Worm (Caenorhabditis elegans): ENCODE results near the gene exl-1.
A peak's percentile ranks its signal among the peaks of the same experiment; 100 is the strongest.

DNA sequence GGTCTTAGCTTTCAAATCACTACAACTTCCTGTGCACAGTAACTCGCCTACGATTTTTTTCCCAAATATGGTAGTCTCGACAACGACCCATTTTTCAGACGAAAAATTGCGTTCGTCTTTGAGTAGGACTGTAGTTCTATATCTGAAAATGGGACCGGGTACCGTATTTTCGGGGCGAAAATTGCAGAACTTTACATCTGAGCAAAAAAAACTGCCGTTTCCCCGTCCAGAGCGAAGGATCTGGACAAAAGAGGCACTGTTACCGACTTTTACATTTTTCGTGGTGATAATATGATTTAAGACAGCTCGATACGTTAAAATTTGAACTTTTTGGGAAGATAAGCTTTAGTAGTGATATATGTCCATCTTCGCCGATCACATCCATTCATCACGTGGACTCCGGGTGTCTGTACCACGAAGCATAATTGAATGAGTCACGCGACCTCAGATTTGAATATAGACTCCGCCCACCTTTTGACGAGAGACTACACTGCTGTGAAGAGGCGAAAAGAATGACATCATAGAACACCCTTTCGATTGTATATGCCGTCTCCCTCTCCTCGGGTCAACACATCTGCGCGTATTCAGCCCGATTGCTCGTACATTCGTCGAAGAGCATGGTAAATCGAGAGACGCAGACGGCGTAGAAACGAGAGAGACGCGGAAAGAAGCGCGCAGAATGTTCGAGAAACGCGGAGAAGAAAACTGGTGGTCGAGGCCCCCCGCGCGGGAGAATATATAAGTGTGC is 8.4 kb downstream of the exl-1 start:
- peak; percentile 34 for TF ChIP-seq W03F9.2 (tag; optimal IDR thresholded peaks at IDR 0.05)
- no peak for TF ChIP-seq him-1 (tag; optimal IDR thresholded peaks at IDR 0.05)

Data from whole organism, L4/young adult.